Fruit fly (Drosophila melanogaster) whole organism, embryonic: ENCODE results near the gene ZnT77C.

Experiments used
- CG11398 ChIP-seq: fragments of 200-800 bp; sonication (Bioruptor generic); optimal IDR thresholded peaks from 2 replicates; lab custom pipeline; 2016; ENCODE audit warnings: missing biosample characterization, missing genetic modification characterization
- CG18619 ChIP-seq: fragments of 200-800 bp; sonication (Bioruptor generic); optimal IDR thresholded peaks from 3 replicates; lab custom pipeline; 2017; ENCODE audit warnings: missing biosample characterization, mild to moderate bottlenecking, missing genetic modification characterization
- CG4360 ChIP-seq: fragments of 200-800 bp; sonication (Bioruptor generic); IDR thresholded peaks from 2 replicates; pipeline ENCODE4 v1.3.6; 2022; ENCODE audit warnings: missing biosample characterization, missing genetic modification characterization
- CG9876 ChIP-seq: fragments of 200-800 bp; sonication (Bioruptor generic); optimal IDR thresholded peaks from 2 replicates; lab custom pipeline; 2016; ENCODE audit warnings: missing biosample characterization, missing genetic modification characterization
- Doc3 ChIP-seq: fragments of 200-800 bp; sonication (Bioruptor generic); IDR thresholded peaks from 3 replicates; pipeline ENCODE4 v1.3.6; 2022; ENCODE audit warnings: missing biosample characterization, missing genetic modification characterization; ENCODE audit not compliant: partially characterized antibody
- HLH54F ChIP-seq: fragments of 200-800 bp; sonication (Bioruptor generic); optimal IDR thresholded peaks from 3 replicates; lab custom pipeline; 2016; ENCODE audit warnings: missing biosample characterization, missing genetic modification characterization
- da ChIP-seq: fragments of 200-800 bp; sonication (Bioruptor generic); optimal IDR thresholded peaks from 2 replicates; lab custom pipeline; 2016; ENCODE audit warnings: missing biosample characterization, missing genetic modification characterization
- lmd ChIP-seq: fragments of 200-800 bp; sonication (Bioruptor generic); IDR thresholded peaks from 2 replicates; pipeline ENCODE4 v1.3.6; 2022; ENCODE audit warnings: missing biosample characterization, missing genetic modification characterization
- otp ChIP-seq: fragments of 200-800 bp; sonication (Bioruptor generic); IDR thresholded peaks from 3 replicates; pipeline ENCODE4, ENCODE4 v1.3.6; 2022; ENCODE audit warnings: missing biosample characterization, missing genetic modification characterization
- tin ChIP-seq: fragments of 200-800 bp; sonication (Bioruptor generic); optimal IDR thresholded peaks from 3 replicates; lab custom pipeline; 2016; ENCODE audit warnings: missing biosample characterization, missing genetic modification characterization

- no peak for TF ChIP-seq HLH54F (GFP tag; lab: Kevin White, UChicago)
- TF ChIP-seq lmd (GFP tag; lab: Robert Waterston, UW), result peak; percentile 64
- TF ChIP-seq Doc3 (GFP tag; lab: Robert Waterston, UW), result no peak
- no peak for TF ChIP-seq tin (GFP tag; lab: Kevin White, UChicago)
- no peak for TF ChIP-seq CG4360 (GFP tag; lab: Robert Waterston, UW)
- no peak for TF ChIP-seq CG11398 (GFP tag; lab: Kevin White, UChicago)
- TF ChIP-seq CG18619 (GFP tag; lab: Kevin White, UChicago), result peak; percentile 58
- TF ChIP-seq otp (GFP tag; lab: Robert Waterston, UW), result no peak
- no peak for TF ChIP-seq da
- no peak for TF ChIP-seq CG9876 (GFP tag; lab: Kevin White, UChicago)
These were observed 21.5 kb downstream of the ZnT77C start, which contains the start of the genes CG32428 and CG5969 for dm6 chr3L:20473021-20473799.
